Fruit fly (Drosophila melanogaster) whole organism, adult: ENCODE data around the gene CG10357.

Experiments used
- CG12768 ChIP-seq: fragments of 200-800 bp; sonication (Bioruptor generic); optimal IDR thresholded peaks from 2 replicates; lab custom pipeline; 2017; ENCODE audit warnings: missing biosample characterization, missing genetic modification characterization, mild to moderate bottlenecking, moderate library complexity, missing genetic modification reagents
- CG14711 ChIP-seq: fragments of 200-800 bp; sonication (Bioruptor generic); optimal IDR thresholded peaks from 2 replicates; lab custom pipeline; 2018; ENCODE audit warnings: missing biosample characterization, mild to moderate bottlenecking, missing genetic modification characterization, moderate library complexity
- CG33017 ChIP-seq: fragments of 200-800 bp; sonication (Bioruptor generic); optimal IDR thresholded peaks from 2 replicates; lab custom pipeline; 2018; ENCODE audit warnings: missing biosample characterization, mild to moderate bottlenecking, missing genetic modification characterization, moderate library complexity
- CG5204 ChIP-seq: fragments of 200-800 bp; sonication (Bioruptor generic); optimal IDR thresholded peaks from 2 replicates; lab custom pipeline; 2016; ENCODE audit warnings: missing biosample characterization, missing genetic modification characterization
- CG7045 ChIP-seq: fragments of 200-800 bp; sonication (Bioruptor generic); optimal IDR thresholded peaks from 2 replicates; lab custom pipeline; 2017; ENCODE audit warnings: missing biosample characterization, mild to moderate bottlenecking, missing genetic modification characterization
- CG7101 ChIP-seq: fragments of 200-800 bp; sonication (Bioruptor generic); optimal IDR thresholded peaks from 2 replicates; lab custom pipeline; 2018; ENCODE audit warnings: missing biosample characterization, mild to moderate bottlenecking, missing genetic modification characterization, moderate library complexity
- Hr96 ChIP-seq: fragments of 200-800 bp; sonication (Bioruptor generic); optimal IDR thresholded peaks from 2 replicates; lab custom pipeline; 2016; ENCODE audit warnings: missing biosample characterization, missing genetic modification characterization
- bab1 ChIP-seq: fragments of 200-800 bp; sonication (Bioruptor generic); optimal IDR thresholded peaks from 3 replicates; lab custom pipeline; 2019; ENCODE audit warnings: missing biosample characterization, mild to moderate bottlenecking, missing genetic modification characterization, moderate library complexity
- cic ChIP-seq: fragments of 200-800 bp; sonication (Bioruptor generic); optimal IDR thresholded peaks from 2 replicates; lab custom pipeline; 2017; ENCODE audit warnings: missing biosample characterization, mild to moderate bottlenecking, missing genetic modification characterization, moderate library complexity
- kay ChIP-seq: fragments of 200-800 bp; sonication (Bioruptor generic); peaks from one replicate; lab custom pipeline; 2016; ENCODE audit warnings: missing biosample characterization, missing genetic modification characterization, borderline replicate concordance
- ovo ChIP-seq: fragments of 200-800 bp; sonication (Bioruptor generic); optimal IDR thresholded peaks from 2 replicates; lab custom pipeline; 2016; ENCODE audit warnings: missing biosample characterization, missing genetic modification characterization
- pad ChIP-seq: fragments of 200-800 bp; sonication (Bioruptor generic); optimal IDR thresholded peaks from 3 replicates; lab custom pipeline; 2017; ENCODE audit warnings: missing biosample characterization, missing genetic modification characterization, mild to moderate bottlenecking, moderate library complexity, missing genetic modification reagents

- TF ChIP-seq CG33017 (tag; lab: Kevin White, UChicago), result no peak
- TF ChIP-seq cic (GFP tag; lab: Kevin White, UChicago), result no peak
- no peak for TF ChIP-seq ovo
- no peak for TF ChIP-seq CG12768 (GFP tag; lab: Kevin White, UChicago)
- TF ChIP-seq CG14711 (tag; lab: Kevin White, UChicago), result no peak
- TF ChIP-seq bab1 (GFP tag; lab: Kevin White, UChicago), result no peak
- no peak for TF ChIP-seq kay (GFP tag; lab: Kevin White, UChicago)
- TF ChIP-seq CG5204 (GFP tag; lab: Kevin White, UChicago), result no peak
- no peak for TF ChIP-seq Hr96 (GFP tag; lab: Kevin White, UChicago)
- TF ChIP-seq pad (GFP tag; lab: Kevin White, UChicago), result no peak
- TF ChIP-seq CG7045 (GFP tag; lab: Kevin White, UChicago), result no peak
- no peak for TF ChIP-seq CG7101
Observed at dm6 chr3L:3593558-3593957, 21.6 kb upstream of the CG10357 start.
